Worm (Caenorhabditis elegans): ENCODE data around the gene B0554.7.

ce11 chrV:415072-415471 lies 25.8 kb downstream of the B0554.7 start:
- TF ChIP-seq nfya-1 (tag; optimal IDR thresholded peaks at IDR 0.05) (no peak), F13H6.1 (tag; optimal IDR thresholded peaks at IDR 0.05) (no peak), unc-86 (tag; optimal IDR thresholded peaks at IDR 0.05) (no peak), ama-1 (optimal IDR thresholded peaks at IDR 0.05) (no peak), ref-2 (tag; optimal IDR thresholded peaks at IDR 0.05) (no peak)
